Worm (Caenorhabditis elegans): ENCODE results near the gene C31G12.3.

C31G12.3 gene

DNA sequence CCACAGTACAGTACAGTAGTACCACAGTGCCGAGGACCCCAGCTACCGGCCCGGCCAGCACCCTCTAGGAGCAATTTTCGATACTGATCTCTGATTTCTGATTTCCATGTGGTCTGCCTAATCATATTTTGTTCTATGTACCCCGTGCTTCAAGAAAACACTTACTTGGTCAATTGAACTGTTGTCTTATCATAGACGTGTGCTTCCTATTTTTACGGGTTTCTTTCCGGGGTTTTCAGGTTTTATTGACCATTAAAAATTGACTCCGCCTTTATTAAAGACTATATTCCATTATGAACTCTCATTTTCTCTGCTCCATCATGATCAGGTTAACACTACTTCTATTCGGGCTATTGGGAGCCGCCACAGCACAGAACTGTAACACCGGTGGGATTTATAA lies 27.3 kb upstream of the C31G12.3 start, which contains the start of gene clec-48:
Gene clec-48, plus strand, starts transcription at position 320 of the 400 bp plus-strand sequence.
- TF ChIP-seq hlh-17 (GFP tag; optimal IDR thresholded peaks at IDR 0.05; ENCODE audit: borderline replicate concordance): no peak
- no peak for TF ChIP-seq efl-1 (optimal IDR thresholded peaks at IDR 0.05)
- peak in 1 of 2 experiments; percentile 57 for TF ChIP-seq efl-1 (GFP tag; optimal IDR thresholded peaks at IDR 0.05 in 1 of 2)

DNA sequence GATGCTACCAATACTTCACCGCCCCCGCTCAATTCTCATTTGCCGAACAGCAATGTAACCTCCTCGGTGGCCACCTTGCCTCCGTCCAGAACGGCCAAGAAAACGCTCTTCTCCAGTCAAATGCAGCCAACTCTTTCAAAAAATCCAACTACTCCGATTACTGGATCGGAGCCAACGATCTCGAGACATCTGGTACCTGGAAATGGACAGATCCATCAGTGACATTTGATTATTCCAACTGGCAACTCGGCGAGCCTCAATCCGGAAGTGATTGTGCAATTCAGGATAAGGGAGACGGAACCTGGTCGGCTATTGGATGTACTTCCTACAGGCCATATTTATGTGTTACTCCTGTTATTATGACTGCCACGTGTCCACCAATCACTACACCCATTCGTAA lies 26.8 kb upstream of the C31G12.3 start:
- no peak for TF ChIP-seq lin-14 (GFP tag; optimal IDR thresholded peaks at IDR 0.05)
- TF ChIP-seq unc-130 (tag; optimal IDR thresholded peaks at IDR 0.05): no peak
- no peak for TF ChIP-seq ztf-11 (tag; optimal IDR thresholded peaks at IDR 0.05)
- TF ChIP-seq isw-1 (GFP tag; IDR thresholded peaks at IDR 0.05): no peak
- TF ChIP-seq fkh-8 (tag; optimal IDR thresholded peaks at IDR 0.05): no peak
- TF ChIP-seq nhr-84 (tag; optimal IDR thresholded peaks at IDR 0.05): no peak

DNA sequence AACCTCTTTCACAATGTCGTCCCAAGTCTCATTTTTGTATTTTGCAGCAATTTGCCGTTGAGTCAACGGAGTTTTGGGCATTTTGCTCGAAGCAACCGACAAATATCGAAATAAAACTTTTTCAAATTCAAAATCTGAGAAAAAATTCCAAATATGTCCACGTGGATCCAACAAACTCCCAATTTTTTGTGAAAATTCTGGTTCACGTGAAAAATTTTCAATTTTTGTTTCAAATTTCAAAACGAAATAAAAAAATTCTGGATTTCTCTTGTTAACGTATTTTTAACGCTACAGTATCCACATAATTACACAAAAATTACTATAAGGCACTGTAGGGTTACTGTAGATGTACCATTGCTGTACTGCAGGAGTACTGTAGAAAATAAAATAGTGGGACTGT lies 23.8 kb upstream of the C31G12.3 start, which contains the start of gene C14A6.13:
Gene C14A6.13, minus strand, starts transcription at position 101 of the 400 bp plus-strand sequence.
- TF ChIP-seq tlp-1 (tag; optimal IDR thresholded peaks at IDR 0.05) (no peak), mab-9 (GFP tag; IDR thresholded peaks at IDR 0.05) (no peak), aha-1 (tag; optimal IDR thresholded peaks at IDR 0.05) (no peak), skn-1 (tag; optimal IDR thresholded peaks at IDR 0.05) (no peak), lin-15B (tag; optimal IDR thresholded peaks at IDR 0.05) (no peak), xbp-1 (tag; optimal IDR thresholded peaks at IDR 0.05) (no peak), sup-37 (GFP tag; optimal IDR thresholded peaks at IDR 0.05) (no peak)

DNA sequence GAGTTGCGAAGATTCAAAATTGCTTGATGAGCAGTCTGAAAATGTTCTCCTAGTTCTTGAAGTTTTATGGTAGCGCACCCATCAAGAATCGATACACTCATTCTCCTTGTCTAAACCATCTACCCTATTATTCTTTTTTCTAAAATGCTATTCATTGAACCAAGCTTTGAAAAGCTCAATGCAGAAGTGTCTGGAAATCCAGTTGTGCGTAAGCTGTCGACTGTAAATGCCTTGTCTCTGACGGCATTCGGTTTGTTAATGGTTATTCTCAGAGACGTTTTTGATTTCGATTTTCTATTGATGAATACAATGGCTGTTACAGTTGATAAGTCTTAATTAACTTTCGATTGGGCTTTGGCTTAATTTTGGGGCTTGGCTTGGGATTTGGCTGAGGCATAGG lies 22.4 kb upstream of the C31G12.3 start, which contains the start of gene C14A6.12:
Gene C14A6.12, minus strand, starts transcription at position 101 of the 400 bp plus-strand sequence.
- no peak for TF ChIP-seq ztf-11 (tag; optimal IDR thresholded peaks at IDR 0.05)
- TF ChIP-seq sup-37 (GFP tag; optimal IDR thresholded peaks at IDR 0.05): no peak
- no peak for TF ChIP-seq sptf-1 (tag; optimal IDR thresholded peaks at IDR 0.05)
- no peak for TF ChIP-seq efl-3 (GFP tag; optimal IDR thresholded peaks at IDR 0.05)

DNA sequence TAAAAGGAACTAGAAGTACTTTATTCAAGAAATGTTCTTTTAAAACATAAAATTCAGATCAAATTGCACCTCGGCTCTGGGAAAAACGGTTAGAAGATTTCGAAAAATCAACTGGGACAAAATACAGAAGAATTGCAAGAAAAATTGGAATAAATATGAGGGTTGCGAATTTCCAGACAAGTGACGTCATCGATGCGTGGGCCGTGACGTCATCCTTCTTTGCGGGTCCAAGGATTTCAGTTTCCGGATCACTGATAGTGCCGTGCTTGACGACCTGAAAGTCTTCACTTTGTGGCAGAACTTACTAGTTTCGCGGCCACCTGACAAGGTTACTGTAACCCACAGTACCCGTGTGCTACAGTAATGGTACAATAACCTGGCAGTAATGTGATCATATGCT lies 21.6 kb upstream of the C31G12.3 start:
- no peak for TF ChIP-seq fkh-10 (GFP tag; optimal IDR thresholded peaks at IDR 0.05)
- no peak for TF ChIP-seq fkh-8 (tag; optimal IDR thresholded peaks at IDR 0.05)
- TF ChIP-seq skn-1 (tag; optimal IDR thresholded peaks at IDR 0.05): no peak
- no peak for TF ChIP-seq ceh-88 (GFP tag; IDR thresholded peaks at IDR 0.05)
- no peak for TF ChIP-seq nhr-90 (tag; optimal IDR thresholded peaks at IDR 0.05; ENCODE audit: poor library complexity)
- TF ChIP-seq egl-27 (tag; optimal IDR thresholded peaks at IDR 0.05): no peak
- no peak for TF ChIP-seq ceh-63 (GFP tag; optimal IDR thresholded peaks at IDR 0.05)
- no peak for TF ChIP-seq vab-15 (tag; optimal IDR thresholded peaks at IDR 0.05)
- TF ChIP-seq lin-15B (tag; optimal IDR thresholded peaks at IDR 0.05): no peak
- TF ChIP-seq nhr-19 (GFP tag; conservative IDR thresholded peaks at IDR 0.05): no peak
- no peak for TF ChIP-seq efl-3 (GFP tag; optimal IDR thresholded peaks at IDR 0.05)
- no peak for TF ChIP-seq swsn-7 (tag; optimal IDR thresholded peaks at IDR 0.05)
- TF ChIP-seq snu-23 (GFP tag; optimal IDR thresholded peaks at IDR 0.05): no peak
- TF ChIP-seq isw-1 (GFP tag; IDR thresholded peaks at IDR 0.05): no peak
- TF ChIP-seq Y116A8C.19 (tag; optimal IDR thresholded peaks at IDR 0.05; ENCODE audit: borderline replicate concordance): no peak
- TF ChIP-seq hlh-17 (GFP tag; optimal IDR thresholded peaks at IDR 0.05; ENCODE audit: borderline replicate concordance): no peak
- TF ChIP-seq lin-13 (GFP tag; optimal IDR thresholded peaks at IDR 0.05): no peak
- TF ChIP-seq ceh-90 (tag; optimal IDR thresholded peaks at IDR 0.05): no peak
- no peak for TF ChIP-seq ces-1 (GFP tag; optimal IDR thresholded peaks at IDR 0.05)

DNA sequence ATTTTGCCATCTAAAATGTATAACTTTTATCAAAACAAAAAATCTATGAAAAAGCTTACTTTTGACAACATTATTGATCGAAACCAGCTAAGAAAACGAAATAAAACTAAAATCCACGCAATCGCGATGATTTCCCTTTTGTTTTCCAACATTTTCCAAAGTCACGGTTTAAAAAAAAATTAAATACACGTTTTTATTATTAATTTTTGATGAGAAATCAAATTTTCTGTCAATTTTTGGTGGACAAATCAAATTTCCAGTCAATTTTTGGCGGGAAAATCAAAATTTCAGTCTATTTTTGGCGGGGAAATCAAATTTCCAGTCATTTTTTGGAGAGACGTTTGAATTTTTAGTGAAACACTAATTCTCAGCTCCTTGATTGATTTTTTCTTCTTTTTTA lies 20.3 kb upstream of the C31G12.3 start, which contains the start of gene C14A6.5:
Gene C14A6.5, minus strand, starts transcription at position 101 of the 400 bp plus-strand sequence.
- TF ChIP-seq ceh-8 (GFP tag; optimal IDR thresholded peaks at IDR 0.05): no peak
- TF ChIP-seq mab-9 (GFP tag; IDR thresholded peaks at IDR 0.05): no peak
- no peak for TF ChIP-seq fkh-8 (tag; optimal IDR thresholded peaks at IDR 0.05)
- TF ChIP-seq mef-2 (tag; optimal IDR thresholded peaks at IDR 0.05): no peak
- TF ChIP-seq nhr-237 (tag; optimal IDR thresholded peaks at IDR 0.05): no peak
- TF ChIP-seq skn-1 (tag; optimal IDR thresholded peaks at IDR 0.05): no peak
- TF ChIP-seq lin-35 (GFP tag; optimal IDR thresholded peaks at IDR 0.05): no peak
- TF ChIP-seq sptf-1 (tag; optimal IDR thresholded peaks at IDR 0.05): no peak
- no peak for TF ChIP-seq tbx-2 (tag; optimal IDR thresholded peaks at IDR 0.05)
- no peak for TF ChIP-seq efl-1 (optimal IDR thresholded peaks at IDR 0.05)
- TF ChIP-seq efl-1 (GFP tag; optimal IDR thresholded peaks at IDR 0.05 in 1 of 2): no peak
- no peak for TF ChIP-seq pax-3 (tag; optimal IDR thresholded peaks at IDR 0.05)
- TF ChIP-seq C04F5.9 (tag; optimal IDR thresholded peaks at IDR 0.05): no peak
- no peak for TF ChIP-seq unc-30 (tag; optimal IDR thresholded peaks at IDR 0.05)
- TF ChIP-seq egl-13 (tag; optimal IDR thresholded peaks at IDR 0.05): no peak
- TF ChIP-seq lin-39 (tag; optimal IDR thresholded peaks at IDR 0.05): no peak
- TF ChIP-seq nhr-28 (tag; optimal IDR thresholded peaks at IDR 0.05): no peak
- TF ChIP-seq ceh-88 (GFP tag; IDR thresholded peaks at IDR 0.05): no peak
- TF ChIP-seq ceh-63 (GFP tag; optimal IDR thresholded peaks at IDR 0.05): no peak
